Worm (Caenorhabditis elegans): Measurements from ENCODE around the gene T05B4.10.

Gene T05B4.10

DNA sequence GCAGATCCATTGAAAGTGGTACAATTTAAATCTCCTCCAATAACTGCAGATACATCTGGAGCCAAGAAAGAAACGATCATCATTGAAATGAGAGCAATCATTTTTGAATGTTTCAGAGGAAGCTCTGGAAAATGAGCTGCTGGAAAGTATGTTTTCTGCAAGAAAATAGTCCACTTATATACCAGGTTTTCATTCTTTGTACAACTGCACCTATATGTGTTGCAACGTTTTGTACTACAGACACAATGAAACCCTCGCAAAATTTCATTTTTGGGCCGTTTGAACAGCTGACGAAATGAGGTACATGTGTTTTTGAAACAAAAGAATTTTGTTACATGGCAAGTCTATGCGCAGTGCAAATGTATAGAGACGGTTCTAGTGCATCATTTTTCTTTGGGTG is 2.2 kb downstream of the T05B4.10 start, which contains the start of gene T05B4.9:
T05B4.9 (minus strand) TSS at position 101 of the 400 bp plus-strand sequence.
- no peak for TF ChIP-seq ham-2 (GFP tag; optimal IDR thresholded peaks at IDR 0.05)
- no peak for TF ChIP-seq sem-2 (GFP tag; optimal IDR thresholded peaks at IDR 0.05)
- no peak for TF ChIP-seq nhr-237 (tag; optimal IDR thresholded peaks at IDR 0.05)
- TF ChIP-seq blmp-1 (tag; optimal IDR thresholded peaks at IDR 0.05), result no peak
- no peak for TF ChIP-seq cnd-1 (tag; optimal IDR thresholded peaks at IDR 0.05)
- TF ChIP-seq nhr-76 (tag; optimal IDR thresholded peaks at IDR 0.05), result no peak
- TF ChIP-seq hlh-1 (tag; optimal IDR thresholded peaks at IDR 0.05), result no peak
- TF ChIP-seq sptf-1 (tag; optimal IDR thresholded peaks at IDR 0.05), result no peak
- no peak for TF ChIP-seq nhr-12 (tag; optimal IDR thresholded peaks at IDR 0.05)
- TF ChIP-seq tbx-8 (GFP tag; optimal IDR thresholded peaks at IDR 0.05), result no peak
- TF ChIP-seq nhr-2 (tag; optimal IDR thresholded peaks at IDR 0.05), result no peak
- no peak for TF ChIP-seq ceh-43 (GFP tag; optimal IDR thresholded peaks at IDR 0.05)
- TF ChIP-seq ces-1 (GFP tag; optimal IDR thresholded peaks at IDR 0.05), result no peak
- TF ChIP-seq lin-32 (GFP tag; optimal IDR thresholded peaks at IDR 0.05), result no peak
- TF ChIP-seq mls-2 (tag; optimal IDR thresholded peaks at IDR 0.05), result no peak
- TF ChIP-seq bed-3 (GFP tag; optimal IDR thresholded peaks at IDR 0.05), result no peak
- TF ChIP-seq flh-1 (GFP tag; optimal IDR thresholded peaks at IDR 0.05), result no peak
- TF ChIP-seq drap-1 (GFP tag; optimal IDR thresholded peaks at IDR 0.05), result no peak
- no peak for TF ChIP-seq lsy-2 (tag; optimal IDR thresholded peaks at IDR 0.05)

DNA sequence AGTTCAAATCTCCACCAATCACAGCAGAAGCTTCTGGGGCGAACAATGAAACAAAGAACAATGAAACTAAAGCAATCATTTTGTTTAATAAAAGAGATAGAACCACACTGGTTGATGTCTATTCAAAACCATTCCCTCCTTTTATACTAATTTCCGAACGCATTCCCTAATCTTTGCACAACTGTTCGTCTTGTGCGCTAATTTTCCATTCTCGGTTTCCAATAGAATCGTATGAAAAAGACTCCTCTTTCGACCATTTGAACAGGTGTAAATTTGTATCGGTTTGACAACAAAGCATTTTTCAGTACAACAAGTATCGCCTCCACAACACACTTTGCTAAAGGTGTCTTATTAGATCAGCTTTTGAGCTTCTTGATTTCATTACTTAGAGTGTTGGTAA is 4.5 kb downstream of the T05B4.10 start, which contains the start of gene T05B4.8:
T05B4.8 (minus strand) TSS at position 101 of the 400 bp plus-strand sequence.
- TF ChIP-seq flh-1 (GFP tag; optimal IDR thresholded peaks at IDR 0.05), result no peak
- no peak for TF ChIP-seq ham-2 (GFP tag; optimal IDR thresholded peaks at IDR 0.05)
- TF ChIP-seq ceh-43 (GFP tag; optimal IDR thresholded peaks at IDR 0.05), result no peak
- TF ChIP-seq mab-5 (tag; optimal IDR thresholded peaks at IDR 0.05), result no peak
- no peak for TF ChIP-seq nhr-237 (tag; optimal IDR thresholded peaks at IDR 0.05)
- TF ChIP-seq lin-32 (GFP tag; optimal IDR thresholded peaks at IDR 0.05), result no peak
- TF ChIP-seq mep-1 (tag; optimal IDR thresholded peaks at IDR 0.05), result no peak
- no peak for TF ChIP-seq cnd-1 (tag; optimal IDR thresholded peaks at IDR 0.05)
- no peak for TF ChIP-seq snpc-4 (tag; optimal IDR thresholded peaks at IDR 0.05)
- TF ChIP-seq unc-39 (tag; optimal IDR thresholded peaks at IDR 0.05), result no peak
- no peak for TF ChIP-seq bed-3 (GFP tag; optimal IDR thresholded peaks at IDR 0.05)
- no peak for TF ChIP-seq nhr-76 (tag; optimal IDR thresholded peaks at IDR 0.05)
- no peak for TF ChIP-seq ztf-11 (tag; optimal IDR thresholded peaks at IDR 0.05)
- no peak for TF ChIP-seq tbx-8 (GFP tag; optimal IDR thresholded peaks at IDR 0.05)
- TF ChIP-seq unc-62 (GFP tag; optimal IDR thresholded peaks at IDR 0.05), result no peak
- TF ChIP-seq lin-13 (tag; optimal IDR thresholded peaks at IDR 0.05), result no peak

DNA sequence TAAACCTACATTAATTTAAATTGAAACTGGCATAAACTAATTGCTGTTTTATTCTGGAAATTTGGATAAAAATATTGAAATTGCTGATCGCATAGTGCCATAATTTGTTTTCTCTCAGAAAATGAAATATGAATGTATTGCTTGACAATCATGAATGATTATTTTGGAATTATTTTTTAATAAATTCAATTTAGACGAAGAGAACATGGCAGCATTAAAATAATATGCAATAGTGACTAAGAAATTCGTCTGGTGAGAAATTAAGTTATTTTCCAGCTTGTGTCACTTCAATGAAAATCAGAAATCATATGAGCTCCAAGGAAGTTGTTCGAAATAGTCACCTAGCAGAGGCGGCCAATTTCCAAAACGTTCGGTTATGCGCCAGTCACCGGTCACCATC is 5.9 kb downstream of the T05B4.10 start, which contains the start of gene srw-133:
srw-133 (minus strand) TSS at position 101 of the 400 bp plus-strand sequence.
- TF ChIP-seq unc-39 (tag; optimal IDR thresholded peaks at IDR 0.05) (no peak), flh-1 (GFP tag; optimal IDR thresholded peaks at IDR 0.05) (no peak), elt-3 (tag; optimal IDR thresholded peaks at IDR 0.05) (no peak), unc-120 (tag; optimal IDR thresholded peaks at IDR 0.05; ENCODE audit: poor library complexity, severe bottlenecking) (no peak), mls-2 (tag; optimal IDR thresholded peaks at IDR 0.05) (no peak), lin-13 (tag; optimal IDR thresholded peaks at IDR 0.05) (no peak), lsy-2 (tag; optimal IDR thresholded peaks at IDR 0.05) (no peak), ceh-83 (GFP tag; optimal IDR thresholded peaks at IDR 0.05) (no peak), ceh-39 (tag; optimal IDR thresholded peaks at IDR 0.05) (no peak), nhr-237 (tag; optimal IDR thresholded peaks at IDR 0.05) (no peak), hlh-1 (tag; optimal IDR thresholded peaks at IDR 0.05) (no peak), M03D4.4 (tag; optimal IDR thresholded peaks at IDR 0.05) (no peak), ztf-11 (tag; optimal IDR thresholded peaks at IDR 0.05) (no peak), ham-2 (GFP tag; optimal IDR thresholded peaks at IDR 0.05) (no peak), tbx-8 (GFP tag; optimal IDR thresholded peaks at IDR 0.05) (no peak)

DNA sequence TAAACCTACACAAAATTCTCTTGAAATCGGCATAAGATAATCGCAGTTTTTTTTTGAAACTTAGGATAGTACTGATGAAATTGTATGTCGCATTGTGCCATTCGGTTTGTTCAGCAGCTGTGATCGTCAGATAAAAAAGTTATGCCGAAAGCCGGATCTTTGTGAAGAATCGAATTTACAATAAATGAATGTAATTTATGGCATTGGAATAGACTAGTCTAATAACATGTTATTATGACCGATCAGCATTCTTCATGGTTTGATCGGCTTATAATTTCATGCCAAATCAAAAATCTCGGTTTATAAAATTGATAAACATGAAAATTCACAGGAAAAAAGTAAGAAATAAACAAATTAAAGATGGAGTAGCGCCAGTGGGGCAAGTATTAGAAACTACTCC is 8.0 kb downstream of the T05B4.10 start, which contains the start of gene srw-134:
srw-134 (minus strand) TSS at position 101 of the 400 bp plus-strand sequence.
- TF ChIP-seq elt-1 (tag; optimal IDR thresholded peaks at IDR 0.05; ENCODE audit: borderline replicate concordance, insufficient read depth) (no peak), nhr-2 (tag; optimal IDR thresholded peaks at IDR 0.05) (no peak), nhr-28 (tag; optimal IDR thresholded peaks at IDR 0.05) (no peak), ceh-39 (tag; optimal IDR thresholded peaks at IDR 0.05) (no peak)
